Worm (Caenorhabditis elegans) whole organism, L4/young adult: ENCODE measurements around the gene str-73.
"Not testable (repeated sequence)": the region's sequence is repeated elsewhere in the genome, so short reads cannot be mapped to it uniquely, and the experiment has no call there.

ENCODE experiments used
- W03F9.2 ChIP-seq: fragments of 150-350 bp; optimal IDR thresholded peaks from 2 replicates; lab custom pipeline; 2014; ENCODE audit warnings: missing biosample characterization, missing genetic modification characterization
- dao-5 ChIP-seq: sonication (generic microtip); optimal IDR thresholded peaks from 2 replicates; lab custom pipeline; 2016; ENCODE audit warnings: missing genotype, missing genetic modification characterization, moderate library complexity, missing compliant biosample characterization
- him-1 ChIP-seq: sonication (generic microtip); optimal IDR thresholded peaks from 2 replicates; lab custom pipeline; 2016; ENCODE audit warnings: missing genotype, missing genetic modification reagents, missing genetic modification characterization, missing compliant biosample characterization

Gene str-73

DNA sequence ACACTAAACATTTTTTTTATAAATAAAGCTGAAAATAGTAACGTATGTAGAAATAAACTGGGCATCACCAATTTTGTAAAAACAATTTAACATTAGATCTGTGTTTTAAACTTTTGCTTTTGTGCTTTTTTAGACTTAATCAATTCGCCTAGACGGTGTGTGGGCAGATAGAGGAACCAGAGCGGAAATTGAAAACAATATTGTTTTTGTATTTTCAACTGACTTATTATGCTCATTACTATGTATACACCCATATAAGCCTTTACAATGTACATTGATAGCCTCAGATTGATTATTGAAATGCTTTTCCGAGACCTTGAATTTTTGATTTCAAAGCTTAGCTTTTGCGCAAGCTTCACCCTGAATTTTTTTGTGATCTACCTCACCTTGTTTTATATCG is at the start of gene str-73:
TSS of gene str-73 (plus strand) at position 301 of the 400 bp plus-strand sequence.
- TF ChIP-seq him-1 (tag; lab: Kevin White, UChicago), result no peak
- TF ChIP-seq W03F9.2, result no peak
- no peak for TF ChIP-seq dao-5

- TF ChIP-seq W03F9.2, result no peak
Observed at ce11 chrV:16382949-16383348, 47.1 kb upstream of the str-73 start.

DNA sequence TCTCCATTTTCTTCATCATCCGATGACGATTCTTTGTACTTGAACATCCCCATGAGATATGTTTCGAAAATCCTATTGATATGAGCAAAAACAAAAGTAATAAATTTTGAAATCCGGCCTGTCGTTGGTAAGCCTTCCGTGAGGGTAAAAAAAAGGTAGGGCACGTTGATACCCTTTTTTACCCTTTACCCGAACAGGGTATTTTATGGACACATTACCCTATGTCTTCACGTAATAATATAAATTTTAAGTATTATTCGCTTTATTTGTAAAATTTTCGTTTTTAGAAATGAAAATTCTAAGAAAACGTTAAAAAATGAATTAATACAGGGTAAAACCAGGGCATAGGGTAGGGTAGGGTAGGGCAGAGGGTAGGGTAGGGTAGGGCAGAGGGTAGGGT is 46.3 kb upstream of the str-73 start, which contains the start of gene F13A7.7:
TSS of gene F13A7.7 (minus strand) at position 101 of the 400 bp plus-strand sequence.
- not testable (repeated sequence) for TF ChIP-seq him-1 (tag; lab: Kevin White, UChicago); dao-5; W03F9.2

DNA sequence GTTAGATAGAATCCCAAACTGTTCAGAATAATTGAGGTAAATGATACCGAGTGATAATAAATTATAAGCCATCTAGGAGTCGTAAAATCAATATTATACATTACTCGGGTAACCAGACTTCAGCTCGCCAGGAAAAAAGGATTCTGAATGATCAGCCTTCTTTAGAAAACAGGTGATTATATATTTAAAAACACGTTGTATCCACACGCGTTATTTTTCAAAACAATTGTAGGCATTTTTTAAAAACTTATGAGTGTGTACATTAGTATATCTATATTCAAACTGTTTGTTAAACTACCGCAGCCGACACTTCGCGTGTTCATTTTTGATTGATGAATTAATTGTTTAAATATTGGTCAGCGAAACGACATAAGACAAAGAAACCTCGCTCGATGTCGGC is 41.8 kb upstream of the str-73 start, which contains the start of gene sri-65:
TSS of gene sri-65 (minus strand) at position 101 of the 400 bp plus-strand sequence.
- TF ChIP-seq W03F9.2, result no peak
- no peak for TF ChIP-seq dao-5
- TF ChIP-seq him-1 (tag; lab: Kevin White, UChicago), result no peak

DNA sequence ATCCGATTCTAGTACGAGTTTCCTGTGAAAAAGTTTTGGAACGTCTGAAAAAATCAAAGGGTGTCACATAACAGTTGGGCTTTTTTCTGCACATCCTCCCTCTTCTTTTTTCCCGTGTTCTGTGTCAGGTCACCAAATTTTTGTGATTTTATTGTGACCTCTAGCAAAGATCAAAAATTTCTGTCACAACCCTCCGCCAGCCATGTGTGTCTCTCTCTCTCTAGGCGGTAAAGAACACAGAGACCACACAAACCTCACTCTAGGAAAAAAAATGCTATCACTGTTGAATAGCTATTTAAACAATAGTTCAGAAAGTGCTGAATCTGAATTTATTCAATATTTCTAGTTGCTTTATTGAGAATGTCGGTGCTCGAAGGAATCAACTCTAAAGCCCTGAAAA is 39.4 kb upstream of the str-73 start, which contains the start of gene gst-44:
TSS of gene gst-44 (plus strand) at position 237 of the 400 bp plus-strand sequence.
- TF ChIP-seq W03F9.2 (no peak), dao-5 (no peak), him-1 (tag; lab: Kevin White, UChicago) (no peak)

DNA sequence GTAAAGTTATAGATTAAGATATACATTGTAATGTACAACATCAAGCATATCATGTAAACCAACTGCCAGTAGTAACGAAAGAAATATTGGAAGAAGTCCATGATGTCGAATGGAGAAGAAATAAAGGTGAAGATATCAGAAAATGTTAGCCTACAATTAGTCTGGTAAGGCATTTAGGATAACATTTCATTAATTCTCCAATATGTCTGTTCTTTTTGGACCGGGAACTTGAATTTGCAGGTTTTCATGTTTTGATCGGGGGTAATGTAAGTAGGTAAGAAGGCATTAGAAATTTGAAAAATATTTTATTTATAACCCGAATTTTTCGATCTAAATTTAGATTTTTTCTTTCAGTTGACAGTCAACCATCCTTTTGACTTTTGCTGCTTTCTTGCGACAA is 36.3 kb upstream of the str-73 start, which contains the start of gene srd-63:
TSS of gene srd-63 (minus strand) at position 101 of the 400 bp plus-strand sequence.
- TF ChIP-seq W03F9.2 (no peak), him-1 (tag; lab: Kevin White, UChicago) (no peak), dao-5 (no peak)

ce11 chrV:16395131-16395530 is 34.9 kb upstream of the str-73 start, which contains the start of gene F13A7.11:
Gene F13A7.11, minus strand, starts transcription at chrV:16395304.
- TF ChIP-seq him-1 (tag; lab: Kevin White, UChicago) (no peak), W03F9.2 (no peak), dao-5 (no peak)

ce11 chrV:16395739-16396138 is 34.3 kb upstream of the str-73 start, which contains the start of gene F13A7.12:
Gene F13A7.12, plus strand, starts transcription at chrV:16396039.
- TF ChIP-seq dao-5 (no peak), W03F9.2 (no peak), him-1 (tag; lab: Kevin White, UChicago) (no peak)

DNA sequence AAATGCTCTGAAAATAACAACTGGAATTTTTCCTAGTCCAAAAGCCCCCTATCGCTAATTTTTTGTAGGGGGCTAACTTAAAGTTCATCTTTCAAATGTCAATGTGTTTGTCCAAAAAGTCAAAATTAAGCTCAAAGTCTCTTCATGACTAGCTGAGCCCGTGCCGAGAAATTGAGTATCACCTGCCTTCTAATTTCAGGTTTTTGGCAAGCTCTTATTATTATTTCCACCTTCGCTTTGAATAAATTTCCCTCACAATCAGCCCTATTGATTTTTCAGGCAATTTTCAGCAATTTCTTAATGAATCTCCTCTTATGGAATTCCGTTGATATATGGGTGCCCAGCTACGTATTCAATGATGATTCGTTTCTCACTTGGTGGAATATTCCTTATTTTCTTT is 30.7 kb upstream of the str-73 start, which contains the start of gene sre-36:
TSS of gene sre-36 (plus strand) at position 301 of the 400 bp plus-strand sequence.
- no peak for TF ChIP-seq dao-5
- TF ChIP-seq W03F9.2, result no peak
- TF ChIP-seq him-1 (tag; lab: Kevin White, UChicago), result no peak

ce11 chrV:16401519-16401918 is 28.5 kb upstream of the str-73 start, which contains the start of gene F13A7.14:
Gene F13A7.14, plus strand, starts transcription at chrV:16401891.
- no peak for TF ChIP-seq him-1 (tag; lab: Kevin White, UChicago)
- no peak for TF ChIP-seq dao-5
- peak; percentile 72 for TF ChIP-seq W03F9.2

ce11 chrV:16403974-16404373 is 26.1 kb upstream of the str-73 start, which contains the start of gene syp-1:
Gene syp-1, plus strand, starts transcription at chrV:16404274.
- TF ChIP-seq him-1 (tag; lab: Kevin White, UChicago) (no peak), W03F9.2 (no peak)

ce11 chrV:16405366-16405765 is 24.7 kb upstream of the str-73 start:
- TF ChIP-seq him-1 (tag; lab: Kevin White, UChicago) (no peak), W03F9.2 (no peak), dao-5 (no peak)

DNA sequence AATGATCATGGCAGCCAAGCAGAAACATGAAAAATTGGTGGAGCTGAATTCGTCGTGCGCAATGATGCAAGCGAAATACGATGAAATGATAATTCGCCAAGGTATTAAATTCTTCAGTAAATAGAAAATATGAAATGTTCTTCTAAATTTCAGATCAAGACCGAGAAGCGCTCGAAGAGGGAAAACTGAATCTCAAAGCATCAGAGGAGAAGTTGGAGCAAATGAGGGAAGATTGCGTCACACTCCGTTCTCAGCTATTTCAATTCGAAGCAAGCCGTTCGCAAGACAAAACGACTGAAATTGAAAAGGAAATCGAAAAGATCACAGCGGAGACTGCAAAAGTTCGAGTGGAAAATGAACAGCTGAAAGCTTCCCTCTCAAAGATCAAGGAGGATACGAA is 23.7 kb upstream of the str-73 start:
- TF ChIP-seq W03F9.2, result no peak
- TF ChIP-seq him-1 (tag; lab: Kevin White, UChicago), result no peak
- TF ChIP-seq dao-5, result no peak

ce11 chrV:16407663-16408062 is 22.4 kb upstream of the str-73 start, which contains the start of gene F26D2.3:
Gene F26D2.3, plus strand, starts transcription at chrV:16407963.
- TF ChIP-seq him-1 (tag; lab: Kevin White, UChicago), result no peak

ce11 chrV:16410521-16410920 is 19.5 kb upstream of the str-73 start, which contains the start of gene srh-145:
Gene srh-145, plus strand, starts transcription at chrV:16410713.
- no peak for TF ChIP-seq him-1 (tag; lab: Kevin White, UChicago)
- no peak for TF ChIP-seq dao-5
- no peak for TF ChIP-seq W03F9.2

DNA sequence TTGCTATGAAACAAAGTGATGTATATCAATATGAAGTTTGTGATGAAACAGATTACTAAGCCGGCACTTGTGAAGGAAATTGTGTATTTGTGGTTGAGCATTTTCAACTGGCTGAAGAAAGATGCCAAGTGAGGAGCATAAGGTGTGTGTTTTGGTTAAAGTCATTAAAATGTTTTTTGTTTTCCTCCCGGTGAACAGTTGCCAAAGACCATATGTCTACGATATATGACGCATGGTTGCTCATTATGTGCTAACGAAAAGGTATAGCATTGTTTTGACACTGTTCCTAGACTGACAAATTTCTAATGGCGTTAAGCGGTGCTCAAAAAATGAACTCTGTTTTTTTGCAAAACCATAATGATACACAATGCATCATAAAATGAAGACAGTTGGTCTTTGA is 13.0 kb upstream of the str-73 start, which contains the start of gene str-55:
TSS of gene str-55 (minus strand) at position 101 of the 400 bp plus-strand sequence.
- no peak for TF ChIP-seq W03F9.2
- TF ChIP-seq him-1 (tag; lab: Kevin White, UChicago), result no peak
- TF ChIP-seq dao-5, result no peak
